Worm (Caenorhabditis elegans) whole organism, L1 larva: ENCODE results near the gene F38E11.9.
A peak's percentile ranks its signal among the peaks of the same experiment; 100 is the strongest.

Source experiments
- C16A3.4 ChIP-seq: fragments of 150-350 bp; optimal IDR thresholded peaks from 2 replicates; lab custom pipeline; 2014; ENCODE audit warnings: missing biosample characterization, missing genetic modification characterization
- F16B12.6 ChIP-seq: fragments of 150-350 bp; optimal IDR thresholded peaks from 2 replicates; lab custom pipeline; 2014; ENCODE audit warnings: missing biosample characterization, missing genetic modification characterization
- aha-1 ChIP-seq: fragments of 150-350 bp; optimal IDR thresholded peaks from 2 replicates; lab custom pipeline; 2014; ENCODE audit warnings: missing biosample characterization, missing genetic modification characterization
- aly-2 ChIP-seq: fragments of 150-350 bp; optimal IDR thresholded peaks from 2 replicates; lab custom pipeline; 2014; ENCODE audit warnings: missing biosample characterization, missing genetic modification characterization
- ceh-8 ChIP-seq: fragments of 200-800 bp; sonication (Bioruptor generic); optimal IDR thresholded peaks from 2 replicates; lab custom pipeline; 2018; ENCODE audit warnings: mild to moderate bottlenecking, missing genetic modification characterization, moderate library complexity, missing compliant biosample characterization
- ceh-82 ChIP-seq, 3 experiments: fragments of 150-350 bp in 1 of 3; sonication (generic microtip) in 2 of 3; optimal IDR thresholded peaks; 2 replicates each; lab custom pipeline; 2014 to 2017; ENCODE audit warnings: missing biosample characterization in 3 of 3, missing genetic modification characterization in 3 of 3
- ceh-90 ChIP-seq: sonication (generic microtip); optimal IDR thresholded peaks from 2 replicates; lab custom pipeline; 2016; ENCODE audit warnings: missing genetic modification characterization, missing compliant biosample characterization
- dsc-1 ChIP-seq: sonication (generic microtip); optimal IDR thresholded peaks from 2 replicates; lab custom pipeline; 2016; ENCODE audit warnings: mild to moderate bottlenecking, missing genetic modification characterization, missing compliant biosample characterization
- efl-1 ChIP-seq, 4 experiments: fragments of 150-350 bp; optimal IDR thresholded peaks in 3 of 4; peaks in 1 of 4; 1 replicate in 1 of 4; 2 replicates in 3 of 4; lab custom pipeline; 2014; ENCODE audit warnings: missing biosample characterization in 2 of 4, missing genetic modification characterization in 2 of 4, missing genetic modification reagents in 2 of 4
- egl-27 ChIP-seq, 2 experiments: fragments of 150-350 bp in 1 of 2; sonication (generic microtip); optimal IDR thresholded peaks; 3 replicates each; lab custom pipeline; 2017 to 2018; ENCODE audit warnings: missing biosample characterization in 2 of 2, missing genetic modification characterization in 2 of 2, missing genetic modification reagents in 2 of 2
- elt-2 ChIP-seq: sonication (generic microtip); optimal IDR thresholded peaks from 2 replicates; lab custom pipeline; 2016; ENCODE audit warnings: missing genetic modification characterization, mild to moderate bottlenecking, inconsistent platforms, missing compliant biosample characterization, missing genetic modification reagents
- fkh-10 ChIP-seq: sonication (generic microtip); optimal IDR thresholded peaks from 2 replicates; lab custom pipeline; 2017; ENCODE audit warnings: missing biosample characterization, missing genetic modification reagents, missing genetic modification characterization
- fkh-8 ChIP-seq: sonication (generic microtip); optimal IDR thresholded peaks from 2 replicates; lab custom pipeline; 2016; ENCODE audit warnings: mild to moderate bottlenecking, missing genetic modification characterization, missing compliant biosample characterization
- grh-1 ChIP-seq: fragments of 200-800 bp; sonication (Bioruptor generic); IDR thresholded peaks from 2 replicates; pipeline ENCODE4 v1.3.6; 2022; ENCODE audit warnings: missing genetic modification reagents, missing genetic modification characterization, missing compliant biosample characterization
- hlh-17 ChIP-seq: fragments of 200-800 bp; sonication (Bioruptor generic); optimal IDR thresholded peaks from 2 replicates; lab custom pipeline; 2018; ENCODE audit warnings: missing genetic modification characterization, mild to moderate bottlenecking, missing compliant biosample characterization, moderate library complexity, borderline replicate concordance
- hpl-2 ChIP-seq: fragments of 150-350 bp; optimal IDR thresholded peaks from 2 replicates; lab custom pipeline; 2014; ENCODE audit warnings: missing biosample characterization, missing genetic modification reagents, missing genetic modification characterization
- isw-1 ChIP-seq: fragments of 200-800 bp; sonication (Bioruptor generic); IDR thresholded peaks from 2 replicates; pipeline ENCODE4 v1.3.6; 2022; ENCODE audit warnings: missing genetic modification characterization, missing compliant biosample characterization
- jun-1 ChIP-seq: fragments of 150-350 bp; optimal IDR thresholded peaks from 2 replicates; lab custom pipeline; 2014; ENCODE audit warnings: missing biosample characterization, missing genetic modification reagents, missing genetic modification characterization
- lin-14 ChIP-seq: fragments of 200-800 bp; sonication (Bioruptor generic); optimal IDR thresholded peaks from 2 replicates; lab custom pipeline; 2018; ENCODE audit warnings: mild to moderate bottlenecking, missing genetic modification characterization, moderate library complexity, missing compliant biosample characterization
- lin-15B ChIP-seq: fragments of 150-350 bp; sonication (generic microtip); optimal IDR thresholded peaks from 3 replicates; lab custom pipeline; 2014; ENCODE audit warnings: missing biosample characterization, missing genetic modification characterization
- lir-3 ChIP-seq: sonication (generic microtip); optimal IDR thresholded peaks from 2 replicates; lab custom pipeline; 2016; ENCODE audit warnings: mild to moderate bottlenecking, missing genetic modification characterization, moderate library complexity, missing compliant biosample characterization; ENCODE audit not compliant: poor library complexity
- mab-9 ChIP-seq: fragments of 200-800 bp; sonication (Bioruptor generic); IDR thresholded peaks from 2 replicates; pipeline ENCODE4 v1.3.6; 2022; ENCODE audit warnings: missing genetic modification reagents, missing genetic modification characterization, missing compliant biosample characterization
- mep-1 ChIP-seq: fragments of 150-350 bp; optimal IDR thresholded peaks from 2 replicates; lab custom pipeline; 2014; ENCODE audit warnings: missing biosample characterization, missing genetic modification characterization
- nhr-11 ChIP-seq: fragments of 150-350 bp; optimal IDR thresholded peaks from 2 replicates; lab custom pipeline; 2014; ENCODE audit warnings: missing biosample characterization, missing genetic modification characterization
- nhr-12 ChIP-seq: sonication (generic microtip); optimal IDR thresholded peaks from 2 replicates; lab custom pipeline; 2017; ENCODE audit warnings: missing biosample characterization, missing genetic modification characterization
- nhr-19 ChIP-seq: fragments of 200-800 bp; sonication (Bioruptor generic); conservative IDR thresholded peaks from 2 replicates; pipeline ENCODE4 v1.3.6; 2022; ENCODE audit warnings: missing genetic modification characterization, missing compliant biosample characterization
- nhr-47 ChIP-seq: sonication (generic microtip); optimal IDR thresholded peaks from 2 replicates; lab custom pipeline; 2016; ENCODE audit warnings: mild to moderate bottlenecking, missing genetic modification characterization, moderate library complexity, missing compliant biosample characterization
- nhr-71 ChIP-seq: sonication (generic microtip); optimal IDR thresholded peaks from 2 replicates; lab custom pipeline; 2016; ENCODE audit warnings: mild to moderate bottlenecking, missing genetic modification characterization, moderate library complexity, missing compliant biosample characterization
- nhr-84 ChIP-seq: sonication (generic microtip); optimal IDR thresholded peaks from 2 replicates; lab custom pipeline; 2017; ENCODE audit warnings: missing biosample characterization, missing genetic modification characterization
- nhr-90 ChIP-seq: sonication (generic microtip); optimal IDR thresholded peaks from 2 replicates; lab custom pipeline; 2016; ENCODE audit warnings: mild to moderate bottlenecking, missing genetic modification characterization, missing compliant biosample characterization; ENCODE audit not compliant: poor library complexity
- pag-3 ChIP-seq: sonication (generic microtip); optimal IDR thresholded peaks from 2 replicates; lab custom pipeline; 2017; ENCODE audit warnings: missing genetic modification characterization, mild to moderate bottlenecking, missing compliant biosample characterization, antibody characterized with exemption, borderline replicate concordance; ENCODE audit not compliant: insufficient read depth
- pax-3 ChIP-seq: fragments of 200-800 bp; sonication (Bioruptor generic); optimal IDR thresholded peaks from 2 replicates; lab custom pipeline; 2018; ENCODE audit warnings: mild to moderate bottlenecking, missing genetic modification characterization, moderate library complexity, missing compliant biosample characterization
- pqm-1 ChIP-seq: sonication (generic microtip); optimal IDR thresholded peaks from 3 replicates; lab custom pipeline; 2017; ENCODE audit warnings: missing biosample characterization, missing genetic modification characterization
- skn-1 ChIP-seq: fragments of 150-350 bp; optimal IDR thresholded peaks from 2 replicates; lab custom pipeline; 2014; ENCODE audit warnings: missing biosample characterization, missing genetic modification characterization
- snpc-4 ChIP-seq: fragments of 150-350 bp; optimal IDR thresholded peaks from 2 replicates; lab custom pipeline; 2014; ENCODE audit warnings: missing biosample characterization, missing genetic modification characterization
- snu-23 ChIP-seq: sonication (generic microtip); optimal IDR thresholded peaks from 2 replicates; lab custom pipeline; 2016; ENCODE audit warnings: missing genetic modification characterization, missing compliant biosample characterization
- sox-4 ChIP-seq: sonication (generic microtip); optimal IDR thresholded peaks from 2 replicates; lab custom pipeline; 2016; ENCODE audit warnings: missing genetic modification characterization, missing compliant biosample characterization
- swsn-7 ChIP-seq: sonication (generic microtip); optimal IDR thresholded peaks from 2 replicates; lab custom pipeline; 2016; ENCODE audit warnings: missing genetic modification characterization, missing compliant biosample characterization
- tbx-2 ChIP-seq: sonication (generic microtip); optimal IDR thresholded peaks from 2 replicates; lab custom pipeline; 2016; ENCODE audit warnings: missing genetic modification characterization, missing compliant biosample characterization
- tlp-1 ChIP-seq: fragments of 150-350 bp; optimal IDR thresholded peaks from 2 replicates; lab custom pipeline; 2014; ENCODE audit warnings: missing biosample characterization, missing genetic modification characterization
- unc-130 ChIP-seq: fragments of 150-350 bp; optimal IDR thresholded peaks from 2 replicates; lab custom pipeline; 2017; ENCODE audit warnings: missing biosample characterization, missing genetic modification characterization, inconsistent platforms
- unc-30 ChIP-seq: sonication (generic microtip); optimal IDR thresholded peaks from 2 replicates; lab custom pipeline; 2017; ENCODE audit warnings: missing biosample characterization, missing genetic modification characterization
- unc-86 ChIP-seq: sonication (generic microtip); optimal IDR thresholded peaks from 2 replicates; lab custom pipeline; 2016; ENCODE audit warnings: missing genetic modification characterization, missing compliant biosample characterization
- unc-98 ChIP-seq: fragments of 200-800 bp; sonication (Bioruptor generic); IDR thresholded peaks from 2 replicates; pipeline ENCODE4 v1.3.6; 2022; ENCODE audit warnings: missing genetic modification characterization, missing compliant biosample characterization
- vab-15 ChIP-seq: sonication (generic microtip); optimal IDR thresholded peaks from 2 replicates; lab custom pipeline; 2017; ENCODE audit warnings: missing genotype, mild to moderate bottlenecking, missing genetic modification characterization, missing compliant biosample characterization
- zag-1 ChIP-seq: fragments of 150-350 bp; optimal IDR thresholded peaks from 2 replicates; lab custom pipeline; 2014; ENCODE audit warnings: missing biosample characterization, missing genetic modification characterization
- zip-4 ChIP-seq: fragments of 200-800 bp; sonication (Bioruptor generic); optimal IDR thresholded peaks from 2 replicates; lab custom pipeline; 2018; ENCODE audit warnings: mild to moderate bottlenecking, missing genetic modification characterization, moderate library complexity, missing compliant biosample characterization
- ztf-11 ChIP-seq, 2 experiments: sonication (generic microtip); optimal IDR thresholded peaks; 2 replicates each; lab custom pipeline; 2016 to 2017; ENCODE audit warnings: missing genetic modification characterization in 2 of 2, missing biosample characterization in 1 of 2, missing compliant biosample characterization in 1 of 2
- ztf-4 ChIP-seq: fragments of 150-350 bp; optimal IDR thresholded peaks from 2 replicates; lab custom pipeline; 2014; ENCODE audit warnings: missing biosample characterization, missing genetic modification characterization

The F38E11.9 gene

ce11 chrIV:9477135-9477928, 33.5 kb upstream of the F38E11.9 start, which contains the start of gene wrt-3 (continued):
- TF ChIP-seq ceh-82 (tag; optimal IDR thresholded peaks at IDR 0.05; lab: Kevin White, UChicago): peak in 2 of 3 experiments; percentile 10 to 40
- peak; percentile 41 for TF ChIP-seq grh-1
- TF ChIP-seq nhr-90 (tag; lab: Kevin White, UChicago): peak; percentile 68
- no peak for TF ChIP-seq ztf-4 (tag; lab: Kevin White, UChicago)
- TF ChIP-seq swsn-7 (tag; lab: Kevin White, UChicago): peak; percentile 53
- peak; percentile 39 for TF ChIP-seq aly-2 (tag; lab: Kevin White, UChicago)
- peak; percentile 49 for TF ChIP-seq C16A3.4
- TF ChIP-seq zip-4 (GFP tag; lab: Kevin White, UChicago): peak; percentile 20

ce11 chrIV:9469293-9469692, 25.5 kb upstream of the F38E11.9 start:
- TF ChIP-seq grh-1 (no peak), fkh-10 (no peak), snpc-4 (tag; lab: Kevin White, UChicago) (no peak), ceh-90 (no peak), zag-1 (tag; lab: Kevin White, UChicago) (no peak), nhr-19 (GFP tag; lab: Robert Waterston, UW) (no peak), aly-2 (tag; lab: Kevin White, UChicago) (no peak), unc-130 (tag; lab: Kevin White, UChicago) (no peak), elt-2 (tag; lab: Kevin White, UChicago) (no peak), tbx-2 (no peak), tlp-1 (tag; lab: Kevin White, UChicago) (no peak), mab-9 (GFP tag; lab: Robert Waterston, UW) (no peak), vab-15 (no peak), efl-1 (optimal IDR thresholded peaks at IDR 0.05; lab: Kevin White, UChicago) (no peak), efl-1 (GFP tag; optimal IDR thresholded peaks at IDR 0.05 in 1 of 2; lab: Kevin White, UChicago) (no peak), unc-86 (tag; lab: Kevin White, UChicago) (no peak), egl-27 (tag; optimal IDR thresholded peaks at IDR 0.05; lab: Kevin White, UChicago) (no peak), pqm-1 (tag; lab: Kevin White, UChicago) (no peak), fkh-8 (peak; percentile 57), nhr-84 (tag; lab: Kevin White, UChicago) (no peak), hlh-17 (GFP tag; lab: Kevin White, UChicago) (no peak), jun-1 (tag; lab: Kevin White, UChicago) (no peak), snu-23 (GFP tag; lab: Kevin White, UChicago) (no peak), unc-30 (no peak), sox-4 (tag; lab: Kevin White, UChicago) (peak; percentile 74), nhr-12 (no peak), mep-1 (tag; lab: Kevin White, UChicago) (no peak), zip-4 (GFP tag; lab: Kevin White, UChicago) (no peak), isw-1 (GFP tag; lab: Robert Waterston, UW) (no peak), lin-14 (no peak), pag-3 (tag; lab: Kevin White, UChicago) (no peak), dsc-1 (tag; lab: Kevin White, UChicago) (peak; percentile 98), pax-3 (tag; lab: Kevin White, UChicago) (peak; percentile 79), lin-15B (no peak), F16B12.6 (tag; lab: Kevin White, UChicago) (no peak), nhr-71 (no peak), ceh-8 (GFP tag; lab: Kevin White, UChicago) (peak; percentile 24), nhr-47 (peak; percentile 35), lir-3 (no peak), skn-1 (tag; lab: Kevin White, UChicago) (no peak), nhr-11 (tag; lab: Kevin White, UChicago) (no peak), hpl-2 (GFP tag; lab: Kevin White, UChicago) (no peak), ztf-11 (tag; optimal IDR thresholded peaks at IDR 0.05; lab: Kevin White, UChicago) (no peak), aha-1 (tag; lab: Kevin White, UChicago) (no peak), unc-98 (GFP tag; lab: Robert Waterston, UW) (no peak)
